Worm (Caenorhabditis elegans) whole organism, L4/young adult: ENCODE measurements around the gene F12D9.2.

Experiments used
- W03F9.2 ChIP-seq: fragments of 150-350 bp; optimal IDR thresholded peaks from 2 replicates; lab custom pipeline; 2014; ENCODE audit warnings: missing biosample characterization, missing genetic modification characterization
- him-1 ChIP-seq: sonication (generic microtip); optimal IDR thresholded peaks from 2 replicates; lab custom pipeline; 2016; ENCODE audit warnings: missing genotype, missing genetic modification reagents, missing genetic modification characterization, missing compliant biosample characterization

ce11 chrX:8646287-8646686 lies 610 bp downstream of the F12D9.2 start:
- peak; percentile 68 for TF ChIP-seq him-1 (tag; lab: Kevin White, UChicago)
- peak; percentile 6 for TF ChIP-seq W03F9.2 (tag; lab: Kevin White, UChicago)
